Fruit fly (Drosophila melanogaster): Measurements from ENCODE around the gene CG4617.

CG4617 gene

DNA sequence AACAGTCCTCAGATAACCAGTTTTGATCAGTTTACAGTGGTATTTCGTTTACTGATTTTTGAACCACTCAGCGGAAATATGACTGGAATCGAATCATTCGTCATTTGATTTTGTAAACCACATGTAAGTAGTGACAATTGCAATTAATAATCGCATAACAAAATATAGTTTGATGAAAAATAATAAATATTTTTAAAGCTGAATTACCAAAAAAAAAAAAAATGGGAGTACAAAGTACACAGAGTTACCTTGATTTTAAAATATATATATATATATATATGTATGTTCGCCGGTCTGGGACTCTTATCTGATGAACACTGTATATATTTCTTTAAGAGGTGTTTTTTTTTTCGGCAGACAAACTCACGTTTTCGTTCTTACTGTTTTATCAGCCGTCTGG is 37.0 kb downstream of the CG4617 start:
- peak; percentile 24 for TF ChIP-seq tj (GFP tag; optimal IDR thresholded peaks at IDR 0.05)
- peak; percentile 9 for TF ChIP-seq kay (GFP tag; ENCODE audit: borderline replicate concordance)
- TF ChIP-seq CG5204 (GFP tag; optimal IDR thresholded peaks at IDR 0.05), result no peak

DNA sequence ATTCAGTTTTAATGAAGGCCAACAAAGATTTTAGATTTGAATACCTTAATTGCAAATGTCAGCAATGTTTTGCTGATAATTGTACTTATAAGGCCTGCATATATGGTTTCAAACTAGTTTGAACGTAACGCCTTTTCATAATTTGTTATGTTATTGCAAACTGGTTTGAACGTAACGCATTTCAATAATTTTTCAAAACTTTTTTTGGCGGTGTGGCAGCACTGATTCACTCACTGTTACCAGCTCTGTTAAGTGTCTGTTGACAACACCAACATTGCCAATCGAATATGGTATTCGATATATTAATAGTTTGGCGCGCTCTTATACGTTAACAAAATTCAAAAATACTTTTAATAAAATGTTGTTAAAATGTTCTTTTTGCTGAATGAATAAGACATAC is 37.7 kb downstream of the CG4617 start:
- TF ChIP-seq pad (GFP tag; optimal IDR thresholded peaks at IDR 0.05), result no peak
- TF ChIP-seq toe (GFP tag; optimal IDR thresholded peaks at IDR 0.05), result no peak
- no peak for TF ChIP-seq cnc (optimal IDR thresholded peaks at IDR 0.05)
- no peak for TF ChIP-seq tj (GFP tag; optimal IDR thresholded peaks at IDR 0.05)
- no peak for TF ChIP-seq CG14711 (tag; optimal IDR thresholded peaks at IDR 0.05)
- no peak for TF ChIP-seq CG1620 (GFP tag; optimal IDR thresholded peaks at IDR 0.05)
- no peak for TF ChIP-seq CG11617 (GFP tag; optimal IDR thresholded peaks at IDR 0.05)
- TF ChIP-seq Mnt (GFP tag; optimal IDR thresholded peaks at IDR 0.05), result no peak
- no peak for TF ChIP-seq Crg-1 (GFP tag; optimal IDR thresholded peaks at IDR 0.05)
- no peak for TF ChIP-seq bab1 (GFP tag; optimal IDR thresholded peaks at IDR 0.05)
- TF ChIP-seq CG7045 (GFP tag; optimal IDR thresholded peaks at IDR 0.05), result no peak
- TF ChIP-seq CG12768 (GFP tag; optimal IDR thresholded peaks at IDR 0.05), result no peak
- no peak for TF ChIP-seq CG33017 (tag; optimal IDR thresholded peaks at IDR 0.05)
- no peak for TF ChIP-seq Clk (GFP tag; optimal IDR thresholded peaks at IDR 0.05)
- no peak for TF ChIP-seq kay (GFP tag; ENCODE audit: borderline replicate concordance)
- no peak for TF ChIP-seq cic (GFP tag; optimal IDR thresholded peaks at IDR 0.05)
- TF ChIP-seq ovo (GFP tag; optimal IDR thresholded peaks at IDR 0.05), result no peak
- no peak for TF ChIP-seq Hr96 (GFP tag; optimal IDR thresholded peaks at IDR 0.05)
- no peak for TF ChIP-seq CG7101 (tag; optimal IDR thresholded peaks at IDR 0.05)

- TF ChIP-seq toe (GFP tag; optimal IDR thresholded peaks at IDR 0.05) (no peak), CG5204 (GFP tag; optimal IDR thresholded peaks at IDR 0.05) (no peak), Crg-1 (GFP tag; optimal IDR thresholded peaks at IDR 0.05) (no peak), CG1620 (GFP tag; optimal IDR thresholded peaks at IDR 0.05) (no peak), cic (GFP tag; optimal IDR thresholded peaks at IDR 0.05) (no peak), Mnt (GFP tag; optimal IDR thresholded peaks at IDR 0.05) (no peak)
Measured at dm6 chrX:7065835-7066234, 38.5 kb downstream of the CG4617 start, which contains the start of gene CG12541. Gene CG12541, minus strand, starts transcription at chrX:7066052.

- no peak for TF ChIP-seq toe (GFP tag; optimal IDR thresholded peaks at IDR 0.05)
- no peak for TF ChIP-seq CG33017 (tag; optimal IDR thresholded peaks at IDR 0.05)
- TF ChIP-seq CG1620 (GFP tag; optimal IDR thresholded peaks at IDR 0.05), result no peak
- TF ChIP-seq CG12768 (GFP tag; optimal IDR thresholded peaks at IDR 0.05), result no peak
- no peak for TF ChIP-seq bab1 (GFP tag; optimal IDR thresholded peaks at IDR 0.05)
- no peak for TF ChIP-seq CG7101 (tag; optimal IDR thresholded peaks at IDR 0.05)
- no peak for TF ChIP-seq Clk (GFP tag; optimal IDR thresholded peaks at IDR 0.05)
- no peak for TF ChIP-seq CG11617 (GFP tag; optimal IDR thresholded peaks at IDR 0.05)
- no peak for TF ChIP-seq ovo (GFP tag; optimal IDR thresholded peaks at IDR 0.05)
Measured at dm6 chrX:7063563-7063962, 40.7 kb downstream of the CG4617 start.

- TF ChIP-seq bab1 (GFP tag; optimal IDR thresholded peaks at IDR 0.05) (no peak), CG5204 (GFP tag; optimal IDR thresholded peaks at IDR 0.05) (no peak), CG7045 (GFP tag; optimal IDR thresholded peaks at IDR 0.05) (no peak), CG11617 (GFP tag; optimal IDR thresholded peaks at IDR 0.05) (no peak), Clk (GFP tag; optimal IDR thresholded peaks at IDR 0.05) (no peak), CG14711 (tag; optimal IDR thresholded peaks at IDR 0.05) (no peak), tj (GFP tag; optimal IDR thresholded peaks at IDR 0.05) (no peak), ovo (GFP tag; optimal IDR thresholded peaks at IDR 0.05) (no peak), Mnt (GFP tag; optimal IDR thresholded peaks at IDR 0.05) (no peak), Crg-1 (GFP tag; optimal IDR thresholded peaks at IDR 0.05) (no peak), toe (GFP tag; optimal IDR thresholded peaks at IDR 0.05) (no peak), cic (GFP tag; optimal IDR thresholded peaks at IDR 0.05) (no peak), cnc (optimal IDR thresholded peaks at IDR 0.05) (no peak), CG33017 (tag; optimal IDR thresholded peaks at IDR 0.05) (no peak), Hr96 (GFP tag; optimal IDR thresholded peaks at IDR 0.05) (no peak), pad (GFP tag; optimal IDR thresholded peaks at IDR 0.05) (no peak)
Measured at dm6 chrX:7058973-7059372, 45.3 kb downstream of the CG4617 start.

All from whole organism, adult.